Fruit fly (Drosophila melanogaster) whole organism, embryonic: ENCODE data around the gene ova.
A peak's percentile ranks its signal among the peaks of the same experiment; 100 is the strongest.

ENCODE experiments used
- B-H1 ChIP-seq: fragments of 200-800 bp; sonication (Bioruptor generic); IDR thresholded peaks from 3 replicates; pipeline ENCODE4 v1.3.6; 2022; ENCODE audit warnings: missing biosample characterization, missing genetic modification characterization
- BEAF-32 ChIP-seq: fragments of 200-800 bp; sonication (Bioruptor generic); optimal IDR thresholded peaks from 3 replicates; lab custom pipeline; 2017; ENCODE audit warnings: missing biosample characterization, missing genetic modification characterization, mild to moderate bottlenecking, moderate library complexity, missing genetic modification reagents
- CG10979 ChIP-seq: fragments of 200-800 bp; sonication (Bioruptor generic); optimal IDR thresholded peaks from 2 replicates; lab custom pipeline; 2018; ENCODE audit warnings: missing biosample characterization, mild to moderate bottlenecking, missing genetic modification characterization, moderate library complexity
- CG11093 ChIP-seq: fragments of 200-800 bp; sonication (Bioruptor generic); IDR thresholded peaks from 3 replicates; pipeline ENCODE4 v1.3.6; 2022; ENCODE audit warnings: missing biosample characterization, missing genetic modification characterization
- CG11504 ChIP-seq: fragments of 200-800 bp; sonication (Bioruptor generic); optimal IDR thresholded peaks from 3 replicates; lab custom pipeline; 2019; ENCODE audit warnings: missing biosample characterization, mild to moderate bottlenecking, missing genetic modification characterization, moderate library complexity
- CG11560 ChIP-seq: fragments of 200-800 bp; sonication (Bioruptor generic); IDR thresholded peaks from 3 replicates; pipeline ENCODE4 v1.3.6; 2022; ENCODE audit warnings: missing biosample characterization, missing genetic modification characterization
- CG14014 ChIP-seq: fragments of 200-800 bp; sonication (Bioruptor generic); IDR thresholded peaks from 2 replicates; pipeline ENCODE4 v1.3.6; 2022; ENCODE audit warnings: missing biosample characterization, missing genetic modification characterization
- CG14710 ChIP-seq: fragments of 200-800 bp; sonication (Bioruptor generic); optimal IDR thresholded peaks from 3 replicates; lab custom pipeline; 2019; ENCODE audit warnings: missing biosample characterization, mild to moderate bottlenecking, missing genetic modification characterization, moderate library complexity
- CG1529 ChIP-seq: fragments of 200-800 bp; sonication (Bioruptor generic); optimal IDR thresholded peaks from 3 replicates; lab custom pipeline; 2018; ENCODE audit warnings: missing biosample characterization, missing genetic modification characterization
- CG15479 ChIP-seq: fragments of 200-800 bp; sonication (Bioruptor generic); optimal IDR thresholded peaks from 3 replicates; lab custom pipeline; 2019; ENCODE audit warnings: missing biosample characterization, mild to moderate bottlenecking, missing genetic modification characterization, moderate library complexity
- CG16815 ChIP-seq: fragments of 200-800 bp; sonication (Bioruptor generic); optimal IDR thresholded peaks from 3 replicates; lab custom pipeline; 2017; ENCODE audit warnings: missing biosample characterization, mild to moderate bottlenecking, missing genetic modification characterization
- CG17328 ChIP-seq: fragments of 200-800 bp; sonication (Bioruptor generic); IDR thresholded peaks from 2 replicates; pipeline ENCODE4 v1.3.6; 2022; ENCODE audit warnings: missing biosample characterization, missing genetic modification characterization
- CG17359 ChIP-seq: fragments of 200-800 bp; sonication (Bioruptor generic); optimal IDR thresholded peaks from 3 replicates; lab custom pipeline; 2018; ENCODE audit warnings: missing biosample characterization, mild to moderate bottlenecking, missing genetic modification characterization, moderate library complexity
- CG17829 ChIP-seq: fragments of 200-800 bp; optimal IDR thresholded peaks from 2 replicates; lab custom pipeline; 2019; ENCODE audit warnings: missing biosample characterization, mild to moderate bottlenecking, missing genetic modification characterization, moderate library complexity
- CG18764 ChIP-seq: fragments of 200-800 bp; sonication (Bioruptor generic); optimal IDR thresholded peaks from 3 replicates; lab custom pipeline; 2016; ENCODE audit warnings: missing biosample characterization, missing genetic modification characterization
- CG2202 ChIP-seq: fragments of 200-800 bp; sonication (Bioruptor generic); optimal IDR thresholded peaks from 2 replicates; lab custom pipeline; 2018; ENCODE audit warnings: missing biosample characterization, mild to moderate bottlenecking, missing genetic modification characterization
- CG31388 ChIP-seq: fragments of 200-800 bp; sonication (Bioruptor generic); optimal IDR thresholded peaks from 2 replicates; lab custom pipeline; 2016; ENCODE audit warnings: missing biosample characterization, missing genetic modification characterization
- CG33557 ChIP-seq: fragments of 200-800 bp; sonication (Bioruptor generic); optimal IDR thresholded peaks from 2 replicates; lab custom pipeline; 2019; ENCODE audit warnings: missing biosample characterization, mild to moderate bottlenecking, missing genetic modification characterization, moderate library complexity
- CG7357 ChIP-seq: fragments of 200-800 bp; sonication (Bioruptor generic); IDR thresholded peaks from 3 replicates; pipeline ENCODE4 v1.3.6; 2022; ENCODE audit warnings: missing biosample characterization, missing genetic modification characterization
- CG7372 ChIP-seq: fragments of 200-800 bp; sonication (Bioruptor generic); IDR thresholded peaks from 2 replicates; pipeline ENCODE4 v1.3.6; 2022; ENCODE audit warnings: missing biosample characterization, missing genetic modification characterization
- CG7839 ChIP-seq: fragments of 200-800 bp; sonication (Bioruptor generic); optimal IDR thresholded peaks from 3 replicates; lab custom pipeline; 2018; ENCODE audit warnings: missing biosample characterization, mild to moderate bottlenecking, missing genetic modification characterization, moderate library complexity
- CG8359 ChIP-seq: fragments of 200-800 bp; sonication (Bioruptor generic); optimal IDR thresholded peaks from 2 replicates; lab custom pipeline; 2017; ENCODE audit warnings: missing biosample characterization, mild to moderate bottlenecking, missing genetic modification characterization, borderline replicate concordance
- CG9437 ChIP-seq: fragments of 200-800 bp; sonication (Bioruptor generic); optimal IDR thresholded peaks from 2 replicates; lab custom pipeline; 2018; ENCODE audit warnings: missing biosample characterization, mild to moderate bottlenecking, missing genetic modification characterization
- CG9876 ChIP-seq: fragments of 200-800 bp; sonication (Bioruptor generic); optimal IDR thresholded peaks from 2 replicates; lab custom pipeline; 2016; ENCODE audit warnings: missing biosample characterization, missing genetic modification characterization
- Dip3 ChIP-seq: fragments of 200-800 bp; sonication (Bioruptor generic); optimal IDR thresholded peaks from 3 replicates; lab custom pipeline; 2016; ENCODE audit warnings: missing biosample characterization, missing genetic modification characterization
- MESR4 ChIP-seq: fragments of 200-800 bp; sonication (Bioruptor generic); optimal IDR thresholded peaks from 2 replicates; lab custom pipeline; 2018; ENCODE audit warnings: missing biosample characterization, mild to moderate bottlenecking, missing genetic modification characterization, moderate library complexity
- Max ChIP-seq: fragments of 200-800 bp; sonication (Bioruptor generic); optimal IDR thresholded peaks from 2 replicates; lab custom pipeline; 2016; ENCODE audit warnings: missing biosample characterization, mild to moderate bottlenecking, missing genetic modification characterization
- Oli ChIP-seq: fragments of 200-800 bp; sonication (Bioruptor generic); optimal IDR thresholded peaks from 2 replicates; lab custom pipeline; 2018; ENCODE audit warnings: missing biosample characterization, mild to moderate bottlenecking, missing genetic modification characterization, moderate library complexity
- Side ChIP-seq: fragments of 200-800 bp; sonication (Bioruptor generic); optimal IDR thresholded peaks from 2 replicates; lab custom pipeline; 2016; ENCODE audit warnings: missing biosample characterization, missing genetic modification characterization
- Six4 ChIP-seq: fragments of 200-800 bp; sonication (Bioruptor generic); optimal IDR thresholded peaks from 2 replicates; lab custom pipeline; 2016; ENCODE audit warnings: missing biosample characterization, missing genetic modification characterization
- Spps ChIP-seq: fragments of 200-800 bp; sonication (Bioruptor generic); optimal IDR thresholded peaks from 2 replicates; lab custom pipeline; 2018; ENCODE audit warnings: missing biosample characterization, mild to moderate bottlenecking, missing genetic modification characterization
- Sry-β ChIP-seq: fragments of 200-800 bp; sonication (Bioruptor generic); optimal IDR thresholded peaks from 2 replicates; lab custom pipeline; 2018; ENCODE audit warnings: missing biosample characterization, mild to moderate bottlenecking, missing genetic modification characterization, moderate library complexity
- Ssrp ChIP-seq: fragments of 200-800 bp; sonication (Bioruptor generic); optimal IDR thresholded peaks from 2 replicates; lab custom pipeline; 2018; ENCODE audit warnings: missing biosample characterization, mild to moderate bottlenecking, missing genetic modification characterization, moderate library complexity
- ab ChIP-seq: fragments of 200-800 bp; sonication (Bioruptor generic); optimal IDR thresholded peaks from 2 replicates; lab custom pipeline; 2016; ENCODE audit warnings: missing biosample characterization, missing genetic modification characterization
- bigmax ChIP-seq: fragments of 200-800 bp; sonication (Bioruptor generic); optimal IDR thresholded peaks from 2 replicates; lab custom pipeline; 2018; ENCODE audit warnings: missing biosample characterization, mild to moderate bottlenecking, missing genetic modification characterization
- bsh ChIP-seq, 2 experiments: fragments of 200-800 bp; sonication (Bioruptor generic); optimal IDR thresholded peaks; 2 replicates each; lab custom pipeline; 2017 to 2018; ENCODE audit warnings: mild to moderate bottlenecking in 2 of 2, missing biosample characterization in 2 of 2, missing genetic modification characterization in 2 of 2, moderate library complexity in 1 of 2
- chm ChIP-seq: fragments of 200-800 bp; sonication (Bioruptor generic); IDR thresholded peaks from 2 replicates; pipeline ENCODE4 v1.3.6; 2022; ENCODE audit warnings: missing biosample characterization, missing genetic modification characterization
- crol ChIP-seq: fragments of 200-800 bp; sonication (Bioruptor generic); IDR thresholded peaks from 2 replicates; pipeline ENCODE4 v1.3.6; 2022; ENCODE audit warnings: missing biosample characterization, missing genetic modification characterization
- da ChIP-seq: fragments of 200-800 bp; sonication (Bioruptor generic); optimal IDR thresholded peaks from 2 replicates; lab custom pipeline; 2016; ENCODE audit warnings: missing biosample characterization, missing genetic modification characterization
- dmrt11E ChIP-seq: fragments of 200-800 bp; sonication (Bioruptor generic); optimal IDR thresholded peaks from 3 replicates; lab custom pipeline; 2018; ENCODE audit warnings: missing biosample characterization, mild to moderate bottlenecking, missing genetic modification characterization, moderate library complexity
- ems ChIP-seq: fragments of 200-800 bp; sonication (Bioruptor generic); optimal IDR thresholded peaks from 3 replicates; lab custom pipeline; 2016; ENCODE audit warnings: missing biosample characterization, missing genetic modification characterization
- esg ChIP-seq: fragments of 200-800 bp; sonication (Bioruptor generic); conservative IDR thresholded peaks from 2 replicates; pipeline ENCODE4 v1.3.6; 2022; ENCODE audit warnings: missing biosample characterization, missing genetic modification characterization
- gcm2 ChIP-seq: fragments of 200-800 bp; sonication (Bioruptor generic); optimal IDR thresholded peaks from 2 replicates; lab custom pipeline; 2016; ENCODE audit warnings: missing biosample characterization, missing genetic modification characterization
- gro ChIP-seq: fragments of 200-800 bp; sonication (Bioruptor generic); optimal IDR thresholded peaks from 2 replicates; lab custom pipeline; 2016; ENCODE audit warnings: missing biosample characterization, missing genetic modification characterization
- odd ChIP-seq: fragments of 200-800 bp; sonication (Bioruptor generic); optimal IDR thresholded peaks from 2 replicates; lab custom pipeline; 2017; ENCODE audit warnings: missing biosample characterization, mild to moderate bottlenecking, missing genetic modification characterization
- pb ChIP-seq: fragments of 200-800 bp; sonication (Bioruptor generic); optimal IDR thresholded peaks from 3 replicates; lab custom pipeline; 2016; ENCODE audit warnings: missing biosample characterization, missing genetic modification characterization
- sens ChIP-seq: fragments of 200-800 bp; sonication (Bioruptor generic); peaks from one replicate; lab custom pipeline; 2016; ENCODE audit warnings: missing biosample characterization, missing genetic modification characterization
- tio ChIP-seq: fragments of 200-800 bp; sonication (Bioruptor generic); optimal IDR thresholded peaks from 2 replicates; lab custom pipeline; 2017; ENCODE audit warnings: missing biosample characterization, missing genetic modification characterization, inconsistent platforms
- tup ChIP-seq: fragments of 200-800 bp; sonication (Bioruptor generic); optimal IDR thresholded peaks from 2 replicates; lab custom pipeline; 2016; ENCODE audit warnings: missing biosample characterization, mild to moderate bottlenecking, missing genetic modification characterization, moderate library complexity

The ova gene

DNA sequence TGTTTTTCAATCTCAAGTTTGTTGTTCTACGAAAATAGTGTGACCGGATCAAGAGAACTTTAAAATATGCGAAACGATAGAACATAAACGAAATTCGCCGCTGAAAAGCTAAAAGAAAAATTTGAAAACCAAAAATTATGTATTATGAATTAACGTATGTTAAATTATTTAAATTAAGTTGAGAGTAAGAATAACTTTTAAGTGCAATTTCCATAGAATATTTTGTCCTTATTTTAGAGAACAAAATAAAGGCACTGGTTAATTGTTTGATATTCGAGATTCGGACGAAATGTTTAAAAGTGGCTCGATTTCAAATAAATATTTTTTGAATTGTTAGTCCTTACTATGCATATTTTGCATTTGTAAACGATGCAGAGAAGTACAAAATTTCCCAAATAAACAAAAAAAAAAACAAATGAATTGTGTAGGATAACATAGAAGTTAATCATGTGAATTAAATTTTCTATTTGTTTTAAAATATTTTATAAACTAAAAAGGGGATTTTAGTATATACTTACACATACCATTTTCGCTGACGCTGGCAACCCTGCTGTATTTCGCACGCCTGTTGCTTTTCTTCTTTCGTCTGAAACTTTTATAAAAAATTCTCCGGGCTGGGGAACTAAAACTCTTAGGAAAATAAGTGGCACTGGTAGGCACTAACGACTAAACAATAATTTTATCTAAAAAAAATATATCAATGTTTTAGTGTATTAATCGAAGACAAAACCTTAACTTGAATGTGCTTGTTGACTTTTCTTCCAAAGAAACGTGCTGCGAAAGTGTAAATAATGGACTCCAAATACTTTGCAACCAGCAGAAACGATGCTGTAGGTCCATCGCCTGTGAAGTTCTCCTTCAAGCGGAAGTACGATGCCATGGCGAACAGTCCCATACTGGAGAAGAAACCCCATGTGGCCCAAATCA, 20.6 kb downstream of the ova start, which contains the start of the genes CG5727 and ath (continued):
- peak; percentile 7 for TF ChIP-seq CG17359 (tag; lab: Kevin White, UChicago)
- TF ChIP-seq tio, result no peak
- no peak for TF ChIP-seq gcm2 (GFP tag; lab: Kevin White, UChicago)
- no peak for TF ChIP-seq tup (GFP tag; lab: Kevin White, UChicago)
- TF ChIP-seq pb (GFP tag; lab: Kevin White, UChicago), result no peak
- no peak for TF ChIP-seq esg (GFP tag; lab: Robert Waterston, UW)
- no peak for TF ChIP-seq dmrt11E (tag; lab: Kevin White, UChicago)
- TF ChIP-seq crol (GFP tag; lab: Robert Waterston, UW), result no peak
- TF ChIP-seq ab (GFP tag; lab: Kevin White, UChicago), result no peak
- TF ChIP-seq CG1529 (GFP tag; lab: Kevin White, UChicago), result no peak
- no peak for TF ChIP-seq CG10979
- no peak for TF ChIP-seq CG17328 (GFP tag; lab: Robert Waterston, UW)
- no peak for TF ChIP-seq CG7839 (tag; lab: Kevin White, UChicago)
- no peak for TF ChIP-seq da
- TF ChIP-seq odd (GFP tag; lab: Kevin White, UChicago), result no peak
- peak; percentile 49; the same call in 1 of the 2 replicates for TF ChIP-seq CG14014
- no peak for TF ChIP-seq CG2202
- TF ChIP-seq Spps (tag; lab: Kevin White, UChicago), result no peak
- TF ChIP-seq Max (GFP tag; lab: Kevin White, UChicago), result peak; percentile 50
- peak; percentile 18 for TF ChIP-seq BEAF-32 (GFP tag; lab: Kevin White, UChicago)
- TF ChIP-seq CG7357 (GFP tag; lab: Robert Waterston, UW), result no peak
- no peak for TF ChIP-seq Six4
- no peak for TF ChIP-seq CG11560 (tag; lab: Robert Waterston, UW)
- TF ChIP-seq B-H1, result no peak
- no peak for TF ChIP-seq CG9437
- TF ChIP-seq bsh (GFP tag; optimal IDR thresholded peaks at IDR 0.05; lab: Kevin White, UChicago), result no peak
- TF ChIP-seq Dip3 (GFP tag; lab: Kevin White, UChicago), result no peak
- TF ChIP-seq Oli (tag; lab: Kevin White, UChicago), result no peak
- no peak for TF ChIP-seq CG31388
- TF ChIP-seq ems (GFP tag; lab: Kevin White, UChicago), result no peak
- no peak for TF ChIP-seq bigmax (GFP tag; lab: Kevin White, UChicago)
- TF ChIP-seq CG11093 (GFP tag; lab: Robert Waterston, UW), result no peak
- TF ChIP-seq gro, result no peak
- peak; percentile 10 for TF ChIP-seq CG33557 (GFP tag; lab: Kevin White, UChicago)
- peak; percentile 72 for TF ChIP-seq sens (GFP tag; lab: Kevin White, UChicago)
- no peak for TF ChIP-seq CG18764 (GFP tag; lab: Kevin White, UChicago)
- TF ChIP-seq Ssrp, result no peak
- no peak for TF ChIP-seq CG11504
- peak; percentile 42 for TF ChIP-seq CG14710
- peak; percentile 12 for TF ChIP-seq MESR4 (GFP tag; lab: Kevin White, UChicago)
- TF ChIP-seq CG8359 (GFP tag; lab: Kevin White, UChicago), result no peak
- TF ChIP-seq CG9876 (GFP tag; lab: Kevin White, UChicago), result no peak
- no peak for TF ChIP-seq CG16815 (GFP tag; lab: Kevin White, UChicago)
- no peak for TF ChIP-seq CG7372 (GFP tag; lab: Robert Waterston, UW)
- TF ChIP-seq CG15479, result no peak
- no peak for TF ChIP-seq Sry-β (GFP tag; lab: Kevin White, UChicago)
- no peak for TF ChIP-seq chm
- TF ChIP-seq CG17829 (tag; lab: Kevin White, UChicago), result peak; percentile 3
- TF ChIP-seq Side (GFP tag; lab: Kevin White, UChicago), result no peak
